Worm (Caenorhabditis elegans): Measurements from ENCODE around the gene tth-1.

DNA sequence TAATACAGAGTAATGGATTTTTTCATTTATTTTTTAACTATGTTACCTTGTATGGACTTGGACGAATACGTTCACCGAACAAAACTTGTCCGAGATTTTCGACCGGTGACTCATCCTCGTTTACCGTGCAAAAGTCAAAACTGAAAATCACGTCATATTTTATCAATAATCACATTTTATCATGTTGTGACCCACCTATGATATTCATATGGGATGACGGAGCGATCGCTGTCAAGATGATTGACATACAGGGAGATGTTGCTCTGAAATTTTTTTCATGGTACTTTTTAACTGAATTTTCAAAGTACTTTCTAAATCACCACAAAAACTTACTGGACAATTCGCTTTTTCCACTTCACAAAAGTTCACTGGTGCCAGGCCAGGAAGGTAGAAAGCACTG is 1.9 kb downstream of the tth-1 start:
- no peak for TF ChIP-seq mep-1 (tag; optimal IDR thresholded peaks at IDR 0.05)
- TF ChIP-seq nhr-76 (tag; optimal IDR thresholded peaks at IDR 0.05) = no peak
- no peak for TF ChIP-seq lir-3 (tag; optimal IDR thresholded peaks at IDR 0.05; ENCODE audit: poor library complexity)
- TF ChIP-seq lsy-2 (tag; optimal IDR thresholded peaks at IDR 0.05) = no peak
- TF ChIP-seq nhr-11 (tag; optimal IDR thresholded peaks at IDR 0.05) = no peak
- TF ChIP-seq zag-1 (tag; optimal IDR thresholded peaks at IDR 0.05) = no peak
- no peak for TF ChIP-seq elt-3 (tag; optimal IDR thresholded peaks at IDR 0.05)
- no peak for TF ChIP-seq fkh-10 (GFP tag; optimal IDR thresholded peaks at IDR 0.05)
- TF ChIP-seq aly-2 (tag; optimal IDR thresholded peaks at IDR 0.05) = no peak
- TF ChIP-seq ceh-82 (tag; optimal IDR thresholded peaks at IDR 0.05) = no peak
- TF ChIP-seq jun-1 (tag; optimal IDR thresholded peaks at IDR 0.05) = no peak
- no peak for TF ChIP-seq sox-4 (tag; optimal IDR thresholded peaks at IDR 0.05)

Measured in whole organism, L1 larva.